Worm (Caenorhabditis elegans) whole organism, L1 larva: ENCODE measurements around the gene F46B6.12.

ENCODE experiments used
- efl-3 ChIP-seq: fragments of 200-800 bp; sonication (Bioruptor generic); optimal IDR thresholded peaks from 2 replicates; lab custom pipeline; 2018; ENCODE audit warnings: mild to moderate bottlenecking, missing genetic modification characterization, missing compliant biosample characterization
- elt-2 ChIP-seq: sonication (generic microtip); optimal IDR thresholded peaks from 2 replicates; lab custom pipeline; 2016; ENCODE audit warnings: missing genetic modification characterization, mild to moderate bottlenecking, inconsistent platforms, missing compliant biosample characterization, missing genetic modification reagents
- lin-35 ChIP-seq, 2 experiments: fragments of 150-350 bp; optimal IDR thresholded peaks; 2 replicates each; lab custom pipeline; 2014; ENCODE audit warnings: missing biosample characterization in 2 of 2, missing genetic modification characterization in 2 of 2, missing genetic modification reagents in 2 of 2
- zip-4 ChIP-seq: fragments of 200-800 bp; sonication (Bioruptor generic); optimal IDR thresholded peaks from 2 replicates; lab custom pipeline; 2018; ENCODE audit warnings: mild to moderate bottlenecking, missing genetic modification characterization, moderate library complexity, missing compliant biosample characterization

The F46B6.12 gene

ce11 chrV:9725719-9726118 is 49.9 kb downstream of the F46B6.12 start:
- TF ChIP-seq elt-2 (tag; lab: Kevin White, UChicago) = peak; percentile 21
- peak in 1 of 2 experiments; percentile 8 for TF ChIP-seq lin-35 (GFP tag; optimal IDR thresholded peaks at IDR 0.05; lab: Kevin White, UChicago)
- no peak for TF ChIP-seq zip-4
- TF ChIP-seq efl-3 (GFP tag; lab: Kevin White, UChicago) = no peak
- TF ChIP-seq, all 84 proteins: peak for 2
